Worm (Caenorhabditis elegans) whole organism, mixed stage, embryonic: ENCODE results near the gene nlp-33.

ENCODE experiments used
- blmp-1 ChIP-seq: fragments of 150-350 bp; optimal IDR thresholded peaks from 2 replicates; lab custom pipeline; 2014; ENCODE audit warnings: missing biosample characterization, missing genetic modification characterization
- ztf-11 ChIP-seq: fragments of 150-350 bp; optimal IDR thresholded peaks from 2 replicates; lab custom pipeline; 2014; ENCODE audit warnings: missing biosample characterization, missing genetic modification characterization

- TF ChIP-seq blmp-1 (tag; lab: Kevin White, UChicago) = no peak
- TF ChIP-seq ztf-11 (tag; lab: Kevin White, UChicago) = no peak
Observed at ce11 chrV:11149405-11149804, 2.3 kb downstream of the nlp-33 start, which contains the start of gene T19C4.1.
